Fruit fly (Drosophila melanogaster): Measurements from ENCODE around the gene hd.

- TF ChIP-seq Hnf4 (GFP tag; optimal IDR thresholded peaks at IDR 0.05) (peak; percentile 54), Dif (GFP tag; optimal IDR thresholded peaks at IDR 0.05; ENCODE audit: partially characterized antibody) (no peak), Vsx2 (GFP tag; optimal IDR thresholded peaks at IDR 0.05; ENCODE audit: partially characterized antibody) (no peak), HLH106 (tag; optimal IDR thresholded peaks at IDR 0.05) (peak; percentile 22), GATAd (GFP tag; optimal IDR thresholded peaks at IDR 0.05) (no peak), sage (GFP tag; optimal IDR thresholded peaks at IDR 0.05) (no peak), OdsH (GFP tag; optimal IDR thresholded peaks at IDR 0.05) (no peak), Hr78 (GFP tag; optimal IDR thresholded peaks at IDR 0.05) (no peak), usp (GFP tag; optimal IDR thresholded peaks at IDR 0.05) (no peak), CrebA (GFP tag; optimal IDR thresholded peaks at IDR 0.05; ENCODE audit: borderline replicate concordance) (no peak), dmrt93B (GFP tag; optimal IDR thresholded peaks at IDR 0.05) (no peak), foxo (GFP tag; optimal IDR thresholded peaks at IDR 0.05) (peak in 1 of 2 experiments; percentile 42), Hr83 (GFP tag; optimal IDR thresholded peaks at IDR 0.05; ENCODE audit: poor library complexity, severe bottlenecking) (peak; percentile 52), CG32264 (GFP tag; optimal IDR thresholded peaks at IDR 0.05) (no peak)
Observed at dm6 chr3R:5368170-5368781, 6.5 kb downstream of the hd start, which contains the start of gene Cerk.

All from whole organism, wandering third instar larva.